Fruit fly (Drosophila melanogaster) whole organism, embryonic: ENCODE data around the gene Arl4.

Experiments used
- BEAF-32 ChIP-seq: fragments of 200-800 bp; sonication (Bioruptor generic); optimal IDR thresholded peaks from 3 replicates; lab custom pipeline; 2017; ENCODE audit warnings: missing biosample characterization, missing genetic modification characterization, mild to moderate bottlenecking, moderate library complexity, missing genetic modification reagents
- C15 ChIP-seq: fragments of 200-800 bp; sonication (Bioruptor generic); IDR thresholded peaks from 3 replicates; pipeline ENCODE4 v1.3.6; 2022; ENCODE audit warnings: missing biosample characterization, missing genetic modification characterization
- CG1024 ChIP-seq: fragments of 200-800 bp; sonication (Bioruptor generic); IDR thresholded peaks from 2 replicates; pipeline ENCODE4 v1.3.6; 2022; ENCODE audit warnings: missing biosample characterization, missing genetic modification characterization
- CG10959 ChIP-seq: fragments of 200-800 bp; sonication (Bioruptor generic); IDR thresholded peaks from 2 replicates; pipeline ENCODE4 v1.3.6; 2022; ENCODE audit warnings: missing biosample characterization, missing genetic modification characterization
- CG13894 ChIP-seq: fragments of 200-800 bp; sonication (Bioruptor generic); optimal IDR thresholded peaks from 3 replicates; lab custom pipeline; 2018; ENCODE audit warnings: missing biosample characterization, mild to moderate bottlenecking, missing genetic modification characterization, moderate library complexity
- CG1603 ChIP-seq: fragments of 200-800 bp; sonication (Bioruptor generic); optimal IDR thresholded peaks from 2 replicates; lab custom pipeline; 2019; ENCODE audit warnings: missing biosample characterization, mild to moderate bottlenecking, missing genetic modification characterization, moderate library complexity
- CG16863 ChIP-seq: fragments of 200-800 bp; sonication (Bioruptor generic); optimal IDR thresholded peaks from 3 replicates; lab custom pipeline; 2016; ENCODE audit warnings: missing biosample characterization, missing genetic modification characterization
- CG17802 ChIP-seq: fragments of 200-800 bp; sonication (Bioruptor generic); optimal IDR thresholded peaks from 2 replicates; lab custom pipeline; 2018; ENCODE audit warnings: missing biosample characterization, mild to moderate bottlenecking, missing genetic modification characterization, moderate library complexity
- CG2116 ChIP-seq: fragments of 200-800 bp; sonication (Bioruptor generic); optimal IDR thresholded peaks from 3 replicates; lab custom pipeline; 2018; ENCODE audit warnings: missing biosample characterization, mild to moderate bottlenecking, missing genetic modification characterization
- CG30020 ChIP-seq: fragments of 200-800 bp; optimal IDR thresholded peaks from 2 replicates; lab custom pipeline; 2019; ENCODE audit warnings: missing biosample characterization, mild to moderate bottlenecking, missing genetic modification characterization, moderate library complexity
- CG3726 ChIP-seq: fragments of 200-800 bp; sonication (Bioruptor generic); IDR thresholded peaks from 3 replicates; pipeline ENCODE4, ENCODE4 v1.3.6; 2022; ENCODE audit warnings: missing biosample characterization, missing genetic modification characterization
- CG3995 ChIP-seq: fragments of 200-800 bp; sonication (Bioruptor generic); optimal IDR thresholded peaks from 3 replicates; lab custom pipeline; 2016; ENCODE audit warnings: missing biosample characterization, missing genetic modification characterization
- CG4360 ChIP-seq: fragments of 200-800 bp; sonication (Bioruptor generic); IDR thresholded peaks from 2 replicates; pipeline ENCODE4 v1.3.6; 2022; ENCODE audit warnings: missing biosample characterization, missing genetic modification characterization
- CG6791 ChIP-seq: fragments of 200-800 bp; sonication (Bioruptor generic); IDR thresholded peaks from 3 replicates; pipeline ENCODE4 v1.3.6; 2022; ENCODE audit warnings: missing biosample characterization, missing genetic modification characterization; ENCODE audit not compliant: partially characterized antibody
- CG7357 ChIP-seq: fragments of 200-800 bp; sonication (Bioruptor generic); IDR thresholded peaks from 3 replicates; pipeline ENCODE4 v1.3.6; 2022; ENCODE audit warnings: missing biosample characterization, missing genetic modification characterization
- CG7372 ChIP-seq: fragments of 200-800 bp; sonication (Bioruptor generic); IDR thresholded peaks from 2 replicates; pipeline ENCODE4 v1.3.6; 2022; ENCODE audit warnings: missing biosample characterization, missing genetic modification characterization
- CrebB ChIP-seq: fragments of 200-800 bp; sonication (Bioruptor generic); optimal IDR thresholded peaks from 3 replicates; lab custom pipeline; 2018; ENCODE audit warnings: missing biosample characterization, mild to moderate bottlenecking, missing genetic modification characterization
- Dref ChIP-seq: fragments of 200-800 bp; sonication (Bioruptor generic); IDR thresholded peaks from 2 replicates; pipeline ENCODE4 v1.3.6; 2022; ENCODE audit warnings: missing biosample characterization, missing genetic modification characterization
- E2f1 ChIP-seq: fragments of 200-800 bp; sonication (Bioruptor generic); IDR thresholded peaks from 2 replicates; pipeline ENCODE4 v1.3.6; 2022; ENCODE audit warnings: missing biosample characterization, missing genetic modification characterization
- Ets65A ChIP-seq: fragments of 200-800 bp; sonication (Bioruptor generic); peaks from one replicate; lab custom pipeline; 2016; ENCODE audit warnings: missing biosample characterization, missing genetic modification characterization
- HmgD ChIP-seq: fragments of 200-800 bp; sonication (Bioruptor generic); optimal IDR thresholded peaks from 3 replicates; lab custom pipeline; 2016; ENCODE audit warnings: missing biosample characterization, missing genetic modification characterization
- Hr78 ChIP-seq, 2 experiments: fragments of 200-800 bp in 1 of 2; fragments of >200 bp in 1 of 2; sonication (Bioruptor generic) in 1 of 2; optimal IDR thresholded peaks; 2 replicates each; lab custom pipeline; 2017 to 2019; ENCODE audit warnings: missing biosample characterization in 2 of 2, missing genetic modification characterization in 2 of 2, mild to moderate bottlenecking in 1 of 2, moderate library complexity in 1 of 2
- Med ChIP-seq: fragments of 200-800 bp; sonication (Bioruptor generic); peaks from one replicate; lab custom pipeline; 2016; ENCODE audit warnings: missing biosample characterization, missing genetic modification characterization, mild to moderate bottlenecking, inconsistent platforms, moderate library complexity
- Nf-YC ChIP-seq: fragments of 200-800 bp; optimal IDR thresholded peaks from 3 replicates; lab custom pipeline; 2019; ENCODE audit warnings: missing biosample characterization, mild to moderate bottlenecking, missing genetic modification characterization, moderate library complexity
- Sin3A ChIP-seq: fragments of >200 bp; optimal IDR thresholded peaks from 2 replicates; lab custom pipeline; 2018
- Spps ChIP-seq: fragments of 200-800 bp; sonication (Bioruptor generic); optimal IDR thresholded peaks from 2 replicates; lab custom pipeline; 2018; ENCODE audit warnings: missing biosample characterization, mild to moderate bottlenecking, missing genetic modification characterization
- Sry-β ChIP-seq: fragments of 200-800 bp; sonication (Bioruptor generic); optimal IDR thresholded peaks from 2 replicates; lab custom pipeline; 2018; ENCODE audit warnings: missing biosample characterization, mild to moderate bottlenecking, missing genetic modification characterization, moderate library complexity
- aop ChIP-seq: fragments of 200-800 bp; sonication (Bioruptor generic); IDR thresholded peaks from 2 replicates; pipeline ENCODE4 v1.3.6; 2022; ENCODE audit warnings: missing biosample characterization, missing genetic modification characterization
- cas ChIP-seq: fragments of 200-800 bp; sonication (Bioruptor generic); IDR thresholded peaks from 2 replicates; pipeline ENCODE4 v1.3.6; 2022; ENCODE audit warnings: missing biosample characterization, missing genetic modification characterization
- crc ChIP-seq: fragments of 200-800 bp; sonication (Bioruptor generic); optimal IDR thresholded peaks from 2 replicates; lab custom pipeline; 2016; ENCODE audit warnings: missing biosample characterization, missing genetic modification characterization
- crol ChIP-seq: fragments of 200-800 bp; sonication (Bioruptor generic); IDR thresholded peaks from 2 replicates; pipeline ENCODE4 v1.3.6; 2022; ENCODE audit warnings: missing biosample characterization, missing genetic modification characterization
- dpn ChIP-seq, 2 experiments: fragments of 200-800 bp; sonication (Bioruptor generic); optimal IDR thresholded peaks; 3 replicates each; lab custom pipeline; 2016; ENCODE audit warnings: missing biosample characterization in 2 of 2, missing genetic modification characterization in 2 of 2
- en ChIP-seq: fragments of 200-800 bp; sonication (Bioruptor generic); optimal IDR thresholded peaks from 2 replicates; lab custom pipeline; 2016; ENCODE audit warnings: missing biosample characterization, missing genetic modification characterization
- gfzf ChIP-seq: fragments of 200-800 bp; sonication (Bioruptor generic); optimal IDR thresholded peaks from 2 replicates; lab custom pipeline; 2016; ENCODE audit warnings: missing biosample characterization, mild to moderate bottlenecking, missing genetic modification characterization, moderate library complexity
- inv ChIP-seq: fragments of 200-800 bp; sonication (Bioruptor generic); IDR thresholded peaks from 2 replicates; pipeline ENCODE4 v1.3.6; 2022; ENCODE audit warnings: missing biosample characterization, missing genetic modification characterization; ENCODE audit not compliant: partially characterized antibody
- lbe ChIP-seq: fragments of 200-800 bp; sonication (Bioruptor generic); optimal IDR thresholded peaks from 2 replicates; lab custom pipeline; 2016; ENCODE audit warnings: missing biosample characterization, mild to moderate bottlenecking, missing genetic modification characterization
- lola ChIP-seq, 3 experiments: fragments of >200 bp in 2 of 3; fragments of 200-800 bp in 1 of 3; sonication (Bioruptor generic) in 1 of 3; optimal IDR thresholded peaks; 2 replicates each; lab custom pipeline; 2017 to 2019; ENCODE audit warnings: missing biosample characterization in 3 of 3, missing genetic modification characterization in 3 of 3, mild to moderate bottlenecking in 1 of 3, moderate library complexity in 1 of 3
- nom ChIP-seq: fragments of 200-800 bp; sonication (Bioruptor generic); optimal IDR thresholded peaks from 2 replicates; lab custom pipeline; 2017; ENCODE audit warnings: missing biosample characterization, missing genetic modification characterization, mild to moderate bottlenecking, moderate library complexity, missing genetic modification reagents
- odd ChIP-seq: fragments of 200-800 bp; sonication (Bioruptor generic); optimal IDR thresholded peaks from 2 replicates; lab custom pipeline; 2017; ENCODE audit warnings: missing biosample characterization, mild to moderate bottlenecking, missing genetic modification characterization
- pnt ChIP-seq: fragments of 200-800 bp; sonication (Bioruptor generic); optimal IDR thresholded peaks from 3 replicates; lab custom pipeline; 2016; ENCODE audit warnings: missing biosample characterization, missing genetic modification characterization
- ranshi ChIP-seq: fragments of 200-800 bp; sonication (Bioruptor generic); IDR thresholded peaks from 2 replicates; pipeline ENCODE4 v1.3.6; 2022; ENCODE audit warnings: missing biosample characterization, missing genetic modification characterization
- row ChIP-seq: fragments of 200-800 bp; sonication (Bioruptor generic); IDR thresholded peaks from 3 replicates; pipeline ENCODE4 v1.3.6; 2022; ENCODE audit warnings: missing biosample characterization, missing genetic modification characterization
- sna ChIP-seq: fragments of 200-800 bp; sonication (Bioruptor generic); IDR thresholded peaks from 2 replicates; pipeline ENCODE4 v1.3.6; 2022; ENCODE audit warnings: missing biosample characterization, missing genetic modification characterization; ENCODE audit not compliant: partially characterized antibody
- ssp ChIP-seq: fragments of 200-800 bp; sonication (Bioruptor generic); IDR thresholded peaks from 2 replicates; pipeline ENCODE4 v1.3.6; 2022; ENCODE audit warnings: missing biosample characterization, missing genetic modification characterization
- stc ChIP-seq: fragments of 200-800 bp; sonication (Bioruptor generic); IDR thresholded peaks from 2 replicates; pipeline ENCODE4 v1.3.6; 2022; ENCODE audit warnings: missing biosample characterization, missing genetic modification characterization
- zen2 ChIP-seq: fragments of 200-800 bp; sonication (Bioruptor generic); IDR thresholded peaks from 3 replicates; pipeline ENCODE4 v1.3.6; 2022; ENCODE audit warnings: missing biosample characterization, missing genetic modification characterization; ENCODE audit not compliant: partially characterized antibody
- zfh2 ChIP-seq: fragments of 200-800 bp; sonication (Bioruptor generic); optimal IDR thresholded peaks from 2 replicates; lab custom pipeline; 2016; ENCODE audit warnings: missing biosample characterization, missing genetic modification characterization

Gene Arl4

DNA sequence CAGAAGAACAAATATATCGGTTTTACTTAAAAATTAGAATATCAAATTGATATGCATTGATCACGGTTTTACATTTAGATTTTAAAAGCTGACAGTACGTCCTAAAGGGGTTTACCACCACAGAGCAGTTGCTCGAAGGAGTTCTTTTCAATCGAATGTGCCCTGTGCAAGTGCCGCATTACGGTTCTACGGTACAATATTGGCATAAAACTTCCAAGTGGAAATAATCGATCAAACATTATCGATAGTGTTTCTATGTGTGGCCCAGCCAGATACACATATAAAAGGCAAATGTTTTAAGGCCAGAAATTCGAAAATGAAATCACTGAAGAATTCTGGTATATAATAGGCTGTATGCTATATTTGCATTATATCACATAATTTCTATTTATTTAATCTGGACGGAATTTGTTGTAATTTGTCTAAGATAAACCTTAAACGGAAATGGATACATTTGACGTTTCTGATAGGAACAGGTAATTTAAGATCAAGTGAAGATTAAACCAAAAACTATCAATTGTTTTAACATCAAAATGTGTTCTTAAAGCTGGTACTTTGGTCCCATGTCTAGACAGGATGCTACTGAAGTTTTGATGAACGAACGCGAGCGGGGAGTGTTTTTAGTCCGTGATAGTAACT, 30.9 kb upstream of the Arl4 start, which contains the start of gene Crk (continued):
- TF ChIP-seq crc (GFP tag; lab: Kevin White, UChicago) (no peak), lola (GFP tag; optimal IDR thresholded peaks at IDR 0.05; lab: Kevin White, UChicago) (peak in 1 of 3 experiments; percentile 72), Dref (GFP tag; lab: Robert Waterston, UW) (peak; percentile 88), zen2 (no peak), CG1603 (tag; lab: Kevin White, UChicago) (peak; percentile 99), Nf-YC (no peak), gfzf (GFP tag; lab: Kevin White, UChicago) (peak; percentile 33), CG16863 (GFP tag; lab: Kevin White, UChicago) (no peak), Ets65A (GFP tag; lab: Kevin White, UChicago) (peak; percentile 88), CG2116 (GFP tag; lab: Kevin White, UChicago) (peak; percentile 42), Med (GFP tag; lab: Kevin White, UChicago) (peak; percentile 61), dpn (GFP tag; optimal IDR thresholded peaks at IDR 0.05; lab: Kevin White, UChicago) (peak in 1 of 2 experiments; percentile 13), Hr78 (GFP tag; optimal IDR thresholded peaks at IDR 0.05; lab: Kevin White, UChicago) (peak in 1 of 2 experiments; percentile 14), pnt (no peak), Sin3A (lab: Kevin White, UChicago) (peak; percentile 10), HmgD (GFP tag; lab: Kevin White, UChicago) (peak; percentile 37), CG3995 (GFP tag; lab: Kevin White, UChicago) (peak; percentile 32), aop (GFP tag; lab: Robert Waterston, UW) (no peak), inv (peak; percentile 43; the same call in 1 of the 2 replicates), odd (peak; percentile 7), CG6791 (peak; percentile 55; the same call in 2 of the 3 replicates), zfh2 (GFP tag; lab: Kevin White, UChicago) (peak; percentile 22)
- TF ChIP-seq, all 482 proteins: peak for 51

dm6 chr4:207001-207400, 27.8 kb upstream of the Arl4 start:
- TF ChIP-seq row (GFP tag; lab: Robert Waterston, UW), result peak; percentile 24; the same call in 1 of the 3 replicates
- TF ChIP-seq CG1024, result peak; percentile 85
- TF ChIP-seq CG1603 (tag; lab: Kevin White, UChicago), result peak; percentile 74
- peak; percentile 64 for TF ChIP-seq CG7357
- peak; percentile 34; the same call in 1 of the 2 replicates for TF ChIP-seq Dref (GFP tag; lab: Robert Waterston, UW)
- TF ChIP-seq CG17802 (tag; lab: Kevin White, UChicago), result peak; percentile 77
- peak; percentile 74 for TF ChIP-seq CG30020 (tag; lab: Kevin White, UChicago)
- TF ChIP-seq ssp (GFP tag; lab: Robert Waterston, UW), result peak; percentile 92

dm6 chr4:205671-206252, 26.6 kb upstream of the Arl4 start, which contains the start of gene CG31998:
TSS of gene CG31998 (minus strand) at chr4:205945.
- TF ChIP-seq CG4360 (GFP tag; lab: Robert Waterston, UW), result no peak
- peak; percentile 66 for TF ChIP-seq BEAF-32 (GFP tag; lab: Kevin White, UChicago)
- TF ChIP-seq crol, result no peak
- TF ChIP-seq nom (GFP tag; lab: Kevin White, UChicago), result no peak
- TF ChIP-seq ssp (GFP tag; lab: Robert Waterston, UW), result peak; percentile 100
- TF ChIP-seq Spps (tag; lab: Kevin White, UChicago), result no peak
- TF ChIP-seq en (GFP tag; lab: Kevin White, UChicago), result no peak
- no peak for TF ChIP-seq CG3726 (GFP tag; lab: Robert Waterston, UW)
- no peak for TF ChIP-seq Sry-β (GFP tag; lab: Kevin White, UChicago)
- peak; percentile 86 for TF ChIP-seq row (GFP tag; lab: Robert Waterston, UW)
- no peak for TF ChIP-seq CG10959 (GFP tag; lab: Robert Waterston, UW)
- no peak for TF ChIP-seq E2f1 (GFP tag; lab: Robert Waterston, UW)
- no peak for TF ChIP-seq ranshi (GFP tag; lab: Robert Waterston, UW)
- TF ChIP-seq CG7372 (GFP tag; lab: Robert Waterston, UW), result no peak
- TF ChIP-seq CG13894, result no peak
- TF ChIP-seq C15 (GFP tag; lab: Robert Waterston, UW), result no peak
- TF ChIP-seq lbe (GFP tag; lab: Kevin White, UChicago), result peak; percentile 11
- no peak for TF ChIP-seq sna
- TF ChIP-seq CrebB (tag; lab: Kevin White, UChicago), result no peak
- no peak for TF ChIP-seq HmgD (GFP tag; lab: Kevin White, UChicago)
- TF ChIP-seq stc (GFP tag; lab: Robert Waterston, UW), result no peak
- TF ChIP-seq cas (GFP tag; lab: Robert Waterston, UW), result no peak
